Worm (Caenorhabditis elegans): ENCODE measurements around the gene Y41D4B.11.
A peak's percentile ranks its signal among the peaks of the same experiment; 100 is the strongest.

Y41D4B.11 gene

ce11 chrIV:1623712-1624111 is 18.2 kb downstream of the Y41D4B.11 start, which contains the start of gene nhr-87 (continued):
- no peak for TF ChIP-seq ceh-63 (GFP tag; optimal IDR thresholded peaks at IDR 0.05)
- no peak for TF ChIP-seq sup-37 (GFP tag; optimal IDR thresholded peaks at IDR 0.05)
- TF ChIP-seq F16B12.6 (tag; optimal IDR thresholded peaks at IDR 0.05) = no peak
- TF ChIP-seq nhr-47 (tag; optimal IDR thresholded peaks at IDR 0.05) = peak; percentile 58
- peak; percentile 82 for TF ChIP-seq mep-1 (tag; optimal IDR thresholded peaks at IDR 0.05)
- TF ChIP-seq egl-27 (tag; optimal IDR thresholded peaks at IDR 0.05) = no peak
- TF ChIP-seq efl-3 (GFP tag; optimal IDR thresholded peaks at IDR 0.05) = no peak
- no peak for TF ChIP-seq nhr-28 (tag; optimal IDR thresholded peaks at IDR 0.05)
- no peak for TF ChIP-seq nhr-12 (tag; optimal IDR thresholded peaks at IDR 0.05)
- TF ChIP-seq fos-1 (tag; optimal IDR thresholded peaks at IDR 0.05) = no peak
- no peak for TF ChIP-seq tlp-1 (tag; optimal IDR thresholded peaks at IDR 0.05)
- peak; percentile 51 for TF ChIP-seq nhr-90 (tag; optimal IDR thresholded peaks at IDR 0.05; ENCODE audit: poor library complexity)
- peak; percentile 24 for TF ChIP-seq C16A3.4 (tag; optimal IDR thresholded peaks at IDR 0.05)
- no peak for TF ChIP-seq pqm-1 (tag; optimal IDR thresholded peaks at IDR 0.05)
- no peak for TF ChIP-seq hlh-17 (GFP tag; optimal IDR thresholded peaks at IDR 0.05; ENCODE audit: borderline replicate concordance)
- TF ChIP-seq pax-3 (tag; optimal IDR thresholded peaks at IDR 0.05) = no peak
- no peak for TF ChIP-seq ceh-90 (tag; optimal IDR thresholded peaks at IDR 0.05)
- TF ChIP-seq ces-1 (GFP tag; optimal IDR thresholded peaks at IDR 0.05) = no peak
- no peak for TF ChIP-seq jun-1 (tag; optimal IDR thresholded peaks at IDR 0.05)
- TF ChIP-seq mdl-1 (tag; optimal IDR thresholded peaks at IDR 0.05) = peak in 1 of 2 experiments; percentile 66
- no peak for TF ChIP-seq egl-13 (tag; optimal IDR thresholded peaks at IDR 0.05)
- TF ChIP-seq ztf-11 (tag; optimal IDR thresholded peaks at IDR 0.05) = no peak
- TF ChIP-seq ztf-4 (tag; optimal IDR thresholded peaks at IDR 0.05) = no peak
- TF ChIP-seq unc-86 (tag; optimal IDR thresholded peaks at IDR 0.05) = no peak
- TF ChIP-seq nhr-84 (tag; optimal IDR thresholded peaks at IDR 0.05) = no peak
- no peak for TF ChIP-seq ets-5 (GFP tag; IDR thresholded peaks at IDR 0.05)
- TF ChIP-seq lir-3 (tag; optimal IDR thresholded peaks at IDR 0.05; ENCODE audit: poor library complexity) = peak; percentile 52
- TF ChIP-seq dsc-1 (tag; optimal IDR thresholded peaks at IDR 0.05) = peak; percentile 56
- TF ChIP-seq fkh-4 (tag; optimal IDR thresholded peaks at IDR 0.05; ENCODE audit: borderline replicate concordance) = no peak
- TF ChIP-seq vab-15 (tag; optimal IDR thresholded peaks at IDR 0.05) = peak; percentile 88
- no peak for TF ChIP-seq ama-1 (optimal IDR thresholded peaks at IDR 0.05)
- TF ChIP-seq irx-1 (tag; optimal IDR thresholded peaks at IDR 0.05) = peak; percentile 64
- peak; percentile 58 for TF ChIP-seq tbx-2 (tag; optimal IDR thresholded peaks at IDR 0.05)
- TF ChIP-seq unc-62 (GFP tag; optimal IDR thresholded peaks at IDR 0.05) = no peak
- TF ChIP-seq sptf-1 (tag; optimal IDR thresholded peaks at IDR 0.05) = no peak
- peak; percentile 38 for TF ChIP-seq xbp-1 (tag; optimal IDR thresholded peaks at IDR 0.05)
- TF ChIP-seq nhr-237 (tag; optimal IDR thresholded peaks at IDR 0.05) = no peak
- TF ChIP-seq lsy-2 (tag; optimal IDR thresholded peaks at IDR 0.05) = peak; percentile 63 to 66
- peak; percentile 89 for TF ChIP-seq lin-39 (tag; optimal IDR thresholded peaks at IDR 0.05)
- TF ChIP-seq aly-2 (tag; optimal IDR thresholded peaks at IDR 0.05) = no peak
- peak; percentile 98 for TF ChIP-seq nhr-85 (tag)
- TF ChIP-seq unc-30 (tag; optimal IDR thresholded peaks at IDR 0.05) = no peak
- TF ChIP-seq lin-15B (tag; optimal IDR thresholded peaks at IDR 0.05) = no peak
- no peak for TF ChIP-seq alr-1 (tag; optimal IDR thresholded peaks at IDR 0.05; ENCODE audit: borderline replicate concordance)
- no peak for TF ChIP-seq nhr-77 (tag; optimal IDR thresholded peaks at IDR 0.05)
- no peak for TF ChIP-seq nhr-11 (tag; optimal IDR thresholded peaks at IDR 0.05)
- TF ChIP-seq Y116A8C.19 (tag; optimal IDR thresholded peaks at IDR 0.05; ENCODE audit: borderline replicate concordance) = no peak
- no peak for TF ChIP-seq fkh-10 (GFP tag; optimal IDR thresholded peaks at IDR 0.05)
- no peak for TF ChIP-seq mef-2 (tag; optimal IDR thresholded peaks at IDR 0.05)
- no peak for TF ChIP-seq zag-1 (tag; optimal IDR thresholded peaks at IDR 0.05)
- no peak for TF ChIP-seq ceh-82 (tag; optimal IDR thresholded peaks at IDR 0.05)
- TF ChIP-seq hlh-4 (tag; optimal IDR thresholded peaks at IDR 0.05) = no peak
- TF ChIP-seq swsn-7 (tag; optimal IDR thresholded peaks at IDR 0.05) = peak; percentile 55
- TF ChIP-seq dpl-1 (GFP tag; optimal IDR thresholded peaks at IDR 0.05) = peak in 2 of 3 experiments; percentile 23 to 33
- TF ChIP-seq nhr-20 (tag; optimal IDR thresholded peaks at IDR 0.05) = peak; percentile 84

Measured in whole organism, L1 larva.